Fruit fly (Drosophila melanogaster): ENCODE results near the gene Doa.

Gene Doa

dm6 chr3R:28886813-28887212 lies 1.1 kb upstream of the Doa start:
- TF ChIP-seq ovo (GFP tag; optimal IDR thresholded peaks at IDR 0.05) = no peak
- no peak for TF ChIP-seq kay (GFP tag; ENCODE audit: borderline replicate concordance)
- TF ChIP-seq tj (GFP tag; optimal IDR thresholded peaks at IDR 0.05) = no peak
- no peak for TF ChIP-seq cnc (optimal IDR thresholded peaks at IDR 0.05)
- TF ChIP-seq CG1620 (GFP tag; optimal IDR thresholded peaks at IDR 0.05) = no peak
- no peak for TF ChIP-seq Hr96 (GFP tag; optimal IDR thresholded peaks at IDR 0.05)
- TF ChIP-seq pad (GFP tag; optimal IDR thresholded peaks at IDR 0.05) = no peak
- TF ChIP-seq bab1 (GFP tag; optimal IDR thresholded peaks at IDR 0.05) = no peak

DNA sequence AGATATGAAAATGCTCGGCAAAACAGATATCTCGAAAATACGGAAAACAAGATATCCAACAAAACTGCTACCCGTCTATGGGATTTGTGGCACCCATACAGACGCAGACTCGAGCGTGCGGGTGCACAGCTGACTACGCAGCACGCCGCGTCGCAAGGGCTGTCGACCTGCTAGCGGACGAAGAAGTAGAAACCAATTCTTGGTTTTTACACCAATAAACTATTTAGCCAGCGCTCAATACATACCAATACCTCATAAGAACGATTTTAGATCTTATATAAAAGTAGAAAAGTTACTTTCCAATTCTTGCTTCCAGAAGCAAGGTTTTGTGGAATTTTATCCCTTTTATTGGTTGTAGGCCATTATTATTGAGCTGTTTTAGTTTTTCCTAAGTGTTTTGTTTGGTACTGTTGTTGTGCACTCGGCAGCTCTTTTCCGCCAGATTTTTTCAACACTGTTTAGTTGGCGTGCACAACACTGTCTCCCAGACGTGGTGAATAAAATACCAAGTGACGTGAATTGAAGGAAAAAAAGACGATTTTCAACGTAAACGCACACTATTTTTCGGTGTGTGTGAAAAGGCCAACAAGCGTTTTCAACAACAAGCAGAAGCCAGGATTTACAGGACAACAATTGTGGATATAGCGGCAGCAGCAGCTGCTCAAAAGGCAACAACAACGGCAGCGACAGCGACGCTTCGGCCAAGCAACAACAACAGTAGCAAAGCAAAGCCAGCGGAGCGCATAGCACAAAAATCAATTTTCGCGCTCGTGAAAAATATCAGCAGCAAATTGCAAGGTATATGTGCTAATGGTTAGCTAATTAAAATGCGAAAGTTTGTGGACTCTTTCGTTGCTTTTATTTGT lies 921 bp downstream of the Doa start:
- peak; percentile 67 for TF ChIP-seq pad (GFP tag; optimal IDR thresholded peaks at IDR 0.05)
- TF ChIP-seq cnc (optimal IDR thresholded peaks at IDR 0.05) = no peak
- peak; percentile 87 for TF ChIP-seq CG12768 (GFP tag; optimal IDR thresholded peaks at IDR 0.05)
- peak; percentile 82 for TF ChIP-seq bab1 (GFP tag; optimal IDR thresholded peaks at IDR 0.05)
- TF ChIP-seq Mnt (GFP tag; optimal IDR thresholded peaks at IDR 0.05) = peak; percentile 84
- TF ChIP-seq ovo (GFP tag; optimal IDR thresholded peaks at IDR 0.05) = peak; percentile 54
- peak; percentile 40 for TF ChIP-seq cic (GFP tag; optimal IDR thresholded peaks at IDR 0.05)
- TF ChIP-seq CG33017 (tag; optimal IDR thresholded peaks at IDR 0.05) = peak; percentile 80
- TF ChIP-seq tj (GFP tag; optimal IDR thresholded peaks at IDR 0.05) = peak; percentile 54
- TF ChIP-seq CG11617 (GFP tag; optimal IDR thresholded peaks at IDR 0.05) = peak; percentile 65
- TF ChIP-seq Clk (GFP tag; optimal IDR thresholded peaks at IDR 0.05) = peak; percentile 70
- peak; percentile 92 for TF ChIP-seq CG1620 (GFP tag; optimal IDR thresholded peaks at IDR 0.05)
- TF ChIP-seq CG7045 (GFP tag; optimal IDR thresholded peaks at IDR 0.05) = peak; percentile 82
- peak; percentile 92 for TF ChIP-seq Hr96 (GFP tag; optimal IDR thresholded peaks at IDR 0.05)
- TF ChIP-seq kay (GFP tag; ENCODE audit: borderline replicate concordance) = no peak
- peak; percentile 89 for TF ChIP-seq toe (GFP tag; optimal IDR thresholded peaks at IDR 0.05)
- peak; percentile 85 for TF ChIP-seq CG7101 (tag; optimal IDR thresholded peaks at IDR 0.05)
- peak; percentile 93 for TF ChIP-seq CG14711 (tag; optimal IDR thresholded peaks at IDR 0.05)
- peak; percentile 89 for TF ChIP-seq Crg-1 (GFP tag; optimal IDR thresholded peaks at IDR 0.05)
- peak; percentile 86 for TF ChIP-seq CG5204 (GFP tag; optimal IDR thresholded peaks at IDR 0.05)

dm6 chr3R:28889427-28889736 lies 1.5 kb downstream of the Doa start:
- TF ChIP-seq toe (GFP tag; optimal IDR thresholded peaks at IDR 0.05) (peak; percentile 39), Hr96 (GFP tag; optimal IDR thresholded peaks at IDR 0.05) (peak; percentile 27), CG14711 (tag; optimal IDR thresholded peaks at IDR 0.05) (no peak), Mnt (GFP tag; optimal IDR thresholded peaks at IDR 0.05) (peak; percentile 72), pad (GFP tag; optimal IDR thresholded peaks at IDR 0.05) (peak; percentile 81), CG12768 (GFP tag; optimal IDR thresholded peaks at IDR 0.05) (peak; percentile 82), CG33017 (tag; optimal IDR thresholded peaks at IDR 0.05) (no peak), cic (GFP tag; optimal IDR thresholded peaks at IDR 0.05) (peak; percentile 79)

dm6 chr3R:28891513-28892097 lies 3.7 kb downstream of the Doa start:
- TF ChIP-seq Hr96 (GFP tag; optimal IDR thresholded peaks at IDR 0.05) = no peak
- TF ChIP-seq cic (GFP tag; optimal IDR thresholded peaks at IDR 0.05) = peak; percentile 10

- TF ChIP-seq tj (GFP tag; optimal IDR thresholded peaks at IDR 0.05) (peak; percentile 40), cic (GFP tag; optimal IDR thresholded peaks at IDR 0.05) (no peak)
Measured at dm6 chr3R:28895014-28895413, 7.1 kb downstream of the Doa start.

- TF ChIP-seq Crg-1 (GFP tag; optimal IDR thresholded peaks at IDR 0.05) (no peak), Hr96 (GFP tag; optimal IDR thresholded peaks at IDR 0.05) (no peak), CG1620 (GFP tag; optimal IDR thresholded peaks at IDR 0.05) (no peak), toe (GFP tag; optimal IDR thresholded peaks at IDR 0.05) (no peak), CG33017 (tag; optimal IDR thresholded peaks at IDR 0.05) (no peak), ovo (GFP tag; optimal IDR thresholded peaks at IDR 0.05) (no peak), CG5204 (GFP tag; optimal IDR thresholded peaks at IDR 0.05) (no peak), CG7045 (GFP tag; optimal IDR thresholded peaks at IDR 0.05) (no peak), pad (GFP tag; optimal IDR thresholded peaks at IDR 0.05) (no peak), bab1 (GFP tag; optimal IDR thresholded peaks at IDR 0.05) (no peak), Clk (GFP tag; optimal IDR thresholded peaks at IDR 0.05) (no peak), kay (GFP tag; ENCODE audit: borderline replicate concordance) (no peak), CG11617 (GFP tag; optimal IDR thresholded peaks at IDR 0.05) (no peak), tj (GFP tag; optimal IDR thresholded peaks at IDR 0.05) (no peak), cic (GFP tag; optimal IDR thresholded peaks at IDR 0.05) (no peak), Mnt (GFP tag; optimal IDR thresholded peaks at IDR 0.05) (no peak), CG14711 (tag; optimal IDR thresholded peaks at IDR 0.05) (no peak)
Measured at dm6 chr3R:28897891-28898290, 10.0 kb downstream of the Doa start.
